Worm (Caenorhabditis elegans): ENCODE results near the gene fipr-4.
A peak's percentile ranks its signal among the peaks of the same experiment; 100 is the strongest.

The fipr-4 gene

DNA sequence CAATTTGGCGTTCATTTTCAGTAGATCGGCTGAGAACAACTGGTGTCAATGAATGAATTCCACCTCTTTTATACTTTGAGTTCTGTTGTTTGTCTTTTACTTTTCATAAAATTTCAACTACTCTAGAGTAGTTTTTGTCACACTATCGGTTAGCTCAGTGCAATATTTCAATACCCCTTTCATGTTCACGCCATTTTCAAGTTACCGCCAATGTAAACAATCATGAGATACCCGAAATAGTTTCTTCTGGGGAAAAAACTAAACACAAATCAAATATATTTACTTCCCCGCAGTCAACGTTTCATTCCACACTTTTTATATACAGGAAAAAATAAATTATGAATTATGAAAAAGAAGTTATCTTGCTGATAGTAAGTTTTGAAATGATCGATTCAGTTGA lies at the start of gene fipr-4:
TSS of gene fipr-4 (minus strand) at position 101 of the 400 bp plus-strand sequence.
- no peak for TF ChIP-seq F13H6.1 (tag; optimal IDR thresholded peaks at IDR 0.05)
- no peak for TF ChIP-seq ztf-16 (tag; optimal IDR thresholded peaks at IDR 0.05)
- no peak for TF ChIP-seq dmd-4 (tag; optimal IDR thresholded peaks at IDR 0.05; ENCODE audit: borderline replicate concordance)
- no peak for TF ChIP-seq ama-1 (optimal IDR thresholded peaks at IDR 0.05)
- TF ChIP-seq sdc-2 (tag; optimal IDR thresholded peaks at IDR 0.05) = no peak
- TF ChIP-seq hlh-8 (tag; optimal IDR thresholded peaks at IDR 0.05) = no peak
- no peak for TF ChIP-seq tbx-2 (tag; optimal IDR thresholded peaks at IDR 0.05)
- TF ChIP-seq ceh-22 (tag; optimal IDR thresholded peaks at IDR 0.05) = no peak
- no peak for TF ChIP-seq ceh-2 (tag; optimal IDR thresholded peaks at IDR 0.05)
- no peak for TF ChIP-seq ceh-19 (GFP tag; optimal IDR thresholded peaks at IDR 0.05)
- TF ChIP-seq rnt-1 (tag; optimal IDR thresholded peaks at IDR 0.05) = no peak
- no peak for TF ChIP-seq tbx-7 (tag; optimal IDR thresholded peaks at IDR 0.05)
- TF ChIP-seq nhr-11 (tag; optimal IDR thresholded peaks at IDR 0.05) = no peak
- TF ChIP-seq ceh-9 (tag; optimal IDR thresholded peaks at IDR 0.05) = no peak

ce11 chrV:10277579-10277978 lies 49.3 kb upstream of the fipr-4 start, which contains the start of gene lys-1:
lys-1 (plus strand) TSS chrV:10277904.
- TF ChIP-seq elt-2 (tag; optimal IDR thresholded peaks at IDR 0.05) (peak; percentile 20), unc-55 (GFP tag; optimal IDR thresholded peaks at IDR 0.05) (no peak)

DNA sequence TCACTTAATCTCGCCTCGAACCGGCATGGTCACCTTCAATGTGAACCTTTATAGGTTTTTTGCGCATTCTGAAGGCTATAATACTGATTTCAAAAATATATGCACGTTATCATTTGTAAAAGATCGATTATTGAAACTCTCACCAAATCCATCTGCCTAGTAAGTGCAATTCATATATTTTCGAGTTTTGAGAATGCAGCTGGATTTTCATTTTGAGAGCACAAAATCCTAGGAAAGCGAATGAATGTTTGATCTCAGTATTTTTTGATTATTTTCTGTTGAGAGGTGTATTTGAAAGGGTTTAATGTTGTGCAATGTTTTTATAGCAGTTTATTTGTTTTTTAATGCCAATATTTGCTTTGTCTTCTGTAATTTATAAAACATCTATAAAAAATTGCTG lies 47.8 kb upstream of the fipr-4 start:
- TF ChIP-seq ceh-34 (tag; optimal IDR thresholded peaks at IDR 0.05) (no peak), K09A11.1 (tag; optimal IDR thresholded peaks at IDR 0.05; ENCODE audit: insufficient read depth) (no peak), ztf-16 (tag; optimal IDR thresholded peaks at IDR 0.05) (no peak), sox-2 (GFP tag; IDR thresholded peaks at IDR 0.05) (no peak), T23F11.4 (GFP tag; optimal IDR thresholded peaks at IDR 0.05) (no peak), elt-2 (tag; optimal IDR thresholded peaks at IDR 0.05) (no peak), npax-4 (tag; optimal IDR thresholded peaks at IDR 0.05) (no peak), hlh-8 (tag; optimal IDR thresholded peaks at IDR 0.05) (no peak)

- TF ChIP-seq lin-11 (tag; optimal IDR thresholded peaks at IDR 0.05) (no peak), unc-42 (tag; optimal IDR thresholded peaks at IDR 0.05) (peak; percentile 0)
Observed at ce11 chrV:10275619-10276018, 47.4 kb upstream of the fipr-4 start, which contains the start of gene Y22F5A.11. Y22F5A.11 (minus strand) TSS chrV:10275646.

ce11 chrV:10273837-10274236 lies 45.6 kb upstream of the fipr-4 start:
- no peak for TF ChIP-seq sdc-2 (tag; optimal IDR thresholded peaks at IDR 0.05)
- TF ChIP-seq hlh-15 (tag; optimal IDR thresholded peaks at IDR 0.05) = no peak
- TF ChIP-seq hlh-13 (GFP tag; optimal IDR thresholded peaks at IDR 0.05) = no peak
- no peak for TF ChIP-seq hlh-8 (tag; optimal IDR thresholded peaks at IDR 0.05)
- no peak for TF ChIP-seq ceh-6 (GFP tag; optimal IDR thresholded peaks at IDR 0.05)
- TF ChIP-seq ztf-16 (tag; optimal IDR thresholded peaks at IDR 0.05) = no peak
- TF ChIP-seq madf-2 (tag; optimal IDR thresholded peaks at IDR 0.05) = no peak
- peak; percentile 15 for TF ChIP-seq pros-1 (tag; optimal IDR thresholded peaks at IDR 0.05)
- no peak for TF ChIP-seq ceh-30 (tag; optimal IDR thresholded peaks at IDR 0.05)
- no peak for TF ChIP-seq pag-3 (tag; optimal IDR thresholded peaks at IDR 0.05; ENCODE audit: borderline replicate concordance)
- TF ChIP-seq zip-5 (tag; optimal IDR thresholded peaks at IDR 0.05) = no peak
- TF ChIP-seq ceh-18 (tag; optimal IDR thresholded peaks at IDR 0.05) = no peak
- peak; percentile 26 for TF ChIP-seq nfya-1 (tag; optimal IDR thresholded peaks at IDR 0.05)
- TF ChIP-seq elt-2 (tag; optimal IDR thresholded peaks at IDR 0.05) = no peak
- TF ChIP-seq ceh-48 (tag; optimal IDR thresholded peaks at IDR 0.05) = peak; percentile 89
- TF ChIP-seq pha-2 (tag; optimal IDR thresholded peaks at IDR 0.05) = no peak
- TF ChIP-seq elt-4 (tag; optimal IDR thresholded peaks at IDR 0.05) = no peak
- peak; percentile 1 for TF ChIP-seq ceh-31 (tag; optimal IDR thresholded peaks at IDR 0.05)
- TF ChIP-seq unc-42 (tag; optimal IDR thresholded peaks at IDR 0.05) = peak; percentile 31
- no peak for TF ChIP-seq nhr-11 (tag; optimal IDR thresholded peaks at IDR 0.05)
- TF ChIP-seq ceh-19 (GFP tag; optimal IDR thresholded peaks at IDR 0.05) = no peak
- no peak for TF ChIP-seq unc-55 (GFP tag; optimal IDR thresholded peaks at IDR 0.05)
